Worm (Caenorhabditis elegans): Measurements from ENCODE around the gene F08D12.3.

Gene F08D12.3

DNA sequence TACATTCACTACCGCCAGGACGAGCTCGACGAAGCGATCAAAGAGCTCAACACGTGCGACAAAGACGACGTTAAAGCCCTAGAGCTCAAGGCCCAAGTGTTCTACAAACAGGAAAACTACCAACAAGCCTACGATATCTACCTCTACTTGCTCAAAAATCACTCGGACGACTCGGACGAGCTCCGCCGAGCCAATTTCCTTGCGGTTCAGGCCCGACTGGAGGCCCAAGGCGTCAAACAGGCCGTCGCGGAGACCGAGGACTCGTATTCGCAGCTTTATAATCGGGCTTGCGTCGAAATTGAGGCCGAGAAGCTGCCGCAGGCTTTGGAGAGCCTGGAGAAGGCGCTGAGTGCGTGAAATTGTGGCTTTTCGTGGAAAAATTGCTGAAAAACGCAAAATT lies 8.5 kb downstream of the F08D12.3 start:
- TF ChIP-seq ztf-4 (tag; optimal IDR thresholded peaks at IDR 0.05), result no peak
- no peak for TF ChIP-seq ztf-11 (tag; optimal IDR thresholded peaks at IDR 0.05)
- no peak for TF ChIP-seq daf-12 (tag; optimal IDR thresholded peaks at IDR 0.05)
- no peak for TF ChIP-seq ceh-9 (tag; optimal IDR thresholded peaks at IDR 0.05)
- no peak for TF ChIP-seq skn-1 (tag; optimal IDR thresholded peaks at IDR 0.05)

- TF ChIP-seq lsy-12 (tag; optimal IDR thresholded peaks at IDR 0.05), result no peak
Observed at ce11 chrII:2791693-2792092, 12.3 kb downstream of the F08D12.3 start.

DNA sequence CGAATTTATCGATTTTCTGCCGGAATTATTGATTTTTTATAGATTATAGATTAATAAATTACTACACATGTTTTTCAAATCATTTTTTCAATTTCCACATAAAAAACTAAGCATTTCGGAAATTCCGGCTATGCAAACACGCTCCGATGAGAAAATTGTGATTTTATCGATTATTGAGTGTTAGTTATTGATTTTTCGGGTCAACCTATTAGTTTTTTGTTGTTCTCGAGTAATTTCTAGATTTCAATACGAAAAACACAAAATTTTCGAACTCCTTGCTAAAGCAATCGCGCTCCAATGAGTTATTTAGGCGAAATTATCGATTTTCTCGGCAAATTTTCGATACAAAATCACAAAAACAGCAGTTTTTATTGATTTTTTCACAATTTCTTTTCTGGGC lies 16.1 kb downstream of the F08D12.3 start:
- TF ChIP-seq nhr-43 (tag; optimal IDR thresholded peaks at IDR 0.05; ENCODE audit: poor library complexity, severe bottlenecking), result no peak
- no peak for TF ChIP-seq nhr-25 (tag; optimal IDR thresholded peaks at IDR 0.05)
- TF ChIP-seq ceh-28 (tag; optimal IDR thresholded peaks at IDR 0.05), result peak; percentile 75

DNA sequence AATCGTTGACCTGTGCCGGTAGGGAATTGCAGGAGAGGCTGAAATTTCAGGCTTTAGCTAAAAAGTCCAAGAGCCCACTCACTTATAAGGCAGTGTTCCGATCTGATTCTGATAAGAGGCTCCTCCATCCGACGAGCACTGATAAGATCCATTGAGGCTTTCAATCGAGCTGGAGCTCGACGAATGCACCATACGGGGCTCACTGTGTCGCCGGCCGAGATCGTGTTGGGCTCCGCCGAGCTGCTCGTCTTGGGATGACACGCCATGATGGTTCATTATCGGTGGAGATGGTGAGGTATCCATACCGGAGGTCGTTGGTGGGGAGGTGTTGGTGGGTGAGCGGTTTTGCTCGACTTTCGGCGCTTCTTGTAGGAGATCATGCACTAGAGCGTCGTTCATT lies 17.1 kb downstream of the F08D12.3 start:
- TF ChIP-seq aly-2 (tag; optimal IDR thresholded peaks at IDR 0.05), result no peak
- no peak for TF ChIP-seq pha-4 (tag; optimal IDR thresholded peaks at IDR 0.05)
- TF ChIP-seq ceh-9 (tag; optimal IDR thresholded peaks at IDR 0.05), result no peak
- TF ChIP-seq skn-1 (tag; optimal IDR thresholded peaks at IDR 0.05), result no peak
- no peak for TF ChIP-seq ZK546.5 (tag; optimal IDR thresholded peaks at IDR 0.05)
- no peak for TF ChIP-seq ceh-82 (tag; optimal IDR thresholded peaks at IDR 0.05)
- TF ChIP-seq nhr-11 (tag; optimal IDR thresholded peaks at IDR 0.05), result no peak
- TF ChIP-seq nhr-23 (tag; optimal IDR thresholded peaks at IDR 0.05), result no peak
- TF ChIP-seq ztf-11 (tag; optimal IDR thresholded peaks at IDR 0.05), result no peak
- TF ChIP-seq fos-1 (tag; optimal IDR thresholded peaks at IDR 0.05), result no peak

ce11 chrII:2797951-2798350 lies 18.6 kb downstream of the F08D12.3 start:
- TF ChIP-seq egl-27 (tag; optimal IDR thresholded peaks at IDR 0.05) (no peak), nhr-11 (tag; optimal IDR thresholded peaks at IDR 0.05) (no peak), egl-5 (tag; optimal IDR thresholded peaks at IDR 0.05) (no peak), jun-1 (tag; optimal IDR thresholded peaks at IDR 0.05) (no peak), fos-1 (tag; optimal IDR thresholded peaks at IDR 0.05) (no peak), ztf-4 (tag; optimal IDR thresholded peaks at IDR 0.05) (no peak), ceh-82 (tag; optimal IDR thresholded peaks at IDR 0.05) (no peak), unc-39 (tag; optimal IDR thresholded peaks at IDR 0.05) (no peak), nhr-237 (tag; optimal IDR thresholded peaks at IDR 0.05) (no peak), nfya-1 (tag; optimal IDR thresholded peaks at IDR 0.05; ENCODE audit: insufficient read depth) (no peak), mdl-1 (tag; optimal IDR thresholded peaks at IDR 0.05) (no peak), ama-1 (optimal IDR thresholded peaks at IDR 0.05) (no peak), ceh-28 (tag; optimal IDR thresholded peaks at IDR 0.05) (no peak), daf-12 (tag; optimal IDR thresholded peaks at IDR 0.05) (no peak), ztf-11 (tag; optimal IDR thresholded peaks at IDR 0.05) (no peak), nhr-76 (tag; optimal IDR thresholded peaks at IDR 0.05) (no peak), lin-39 (tag; optimal IDR thresholded peaks at IDR 0.05) (no peak), nhr-67 (tag; optimal IDR thresholded peaks at IDR 0.05) (no peak), nhr-77 (tag; optimal IDR thresholded peaks at IDR 0.05) (no peak), hmg-11 (tag; optimal IDR thresholded peaks at IDR 0.05) (no peak)

- no peak for TF ChIP-seq zag-1 (tag; optimal IDR thresholded peaks at IDR 0.05)
- no peak for TF ChIP-seq nhr-76 (tag; optimal IDR thresholded peaks at IDR 0.05)
- TF ChIP-seq jun-1 (tag; optimal IDR thresholded peaks at IDR 0.05), result peak; percentile 81
- TF ChIP-seq fos-1 (tag; optimal IDR thresholded peaks at IDR 0.05), result no peak
- TF ChIP-seq unc-39 (tag; optimal IDR thresholded peaks at IDR 0.05), result no peak
- peak; percentile 85 for TF ChIP-seq nhr-25 (tag; optimal IDR thresholded peaks at IDR 0.05)
- no peak for TF ChIP-seq daf-12 (tag; optimal IDR thresholded peaks at IDR 0.05)
- no peak for TF ChIP-seq snpc-4 (tag; optimal IDR thresholded peaks at IDR 0.05)
- peak; percentile 48 for TF ChIP-seq R02D3.7 (tag; optimal IDR thresholded peaks at IDR 0.05)
- TF ChIP-seq nhr-23 (tag; optimal IDR thresholded peaks at IDR 0.05), result peak; percentile 92
- peak; percentile 96 for TF ChIP-seq elt-2 (tag; optimal IDR thresholded peaks at IDR 0.05)
- no peak for TF ChIP-seq nhr-237 (tag; optimal IDR thresholded peaks at IDR 0.05)
- no peak for TF ChIP-seq aly-2 (tag; optimal IDR thresholded peaks at IDR 0.05)
- no peak for TF ChIP-seq tbx-2 (tag; optimal IDR thresholded peaks at IDR 0.05)
- no peak for TF ChIP-seq lin-39 (tag; optimal IDR thresholded peaks at IDR 0.05)
- TF ChIP-seq ZK546.5 (tag; optimal IDR thresholded peaks at IDR 0.05), result no peak
- no peak for TF ChIP-seq sea-2 (GFP tag; optimal IDR thresholded peaks at IDR 0.05)
- TF ChIP-seq ceh-28 (tag; optimal IDR thresholded peaks at IDR 0.05), result peak; percentile 90
- TF ChIP-seq egl-27 (tag; optimal IDR thresholded peaks at IDR 0.05), result no peak
- TF ChIP-seq lsy-12 (tag; optimal IDR thresholded peaks at IDR 0.05), result no peak
- TF ChIP-seq fkh-2 (tag; optimal IDR thresholded peaks at IDR 0.05), result no peak
- peak; percentile 11 for TF ChIP-seq unc-62 (GFP tag; optimal IDR thresholded peaks at IDR 0.05)
- TF ChIP-seq elt-3 (tag; optimal IDR thresholded peaks at IDR 0.05), result peak in 2 of 3 experiments; percentile 74 to 92
- TF ChIP-seq pqm-1 (tag; optimal IDR thresholded peaks at IDR 0.05), result peak; percentile 92
- no peak for TF ChIP-seq ceh-16 (tag; optimal IDR thresholded peaks at IDR 0.05)
- peak; percentile 31 for TF ChIP-seq pha-4 (tag; optimal IDR thresholded peaks at IDR 0.05)
- peak; percentile 93 for TF ChIP-seq nhr-43 (tag; optimal IDR thresholded peaks at IDR 0.05; ENCODE audit: poor library complexity, severe bottlenecking)
- TF ChIP-seq nhr-67 (tag; optimal IDR thresholded peaks at IDR 0.05), result no peak
- TF ChIP-seq nhr-77 (tag; optimal IDR thresholded peaks at IDR 0.05), result no peak
Observed at ce11 chrII:2800550-2801233, 21.3 kb downstream of the F08D12.3 start, which contains the start of gene nhr-119. nhr-119 (minus strand) TSS chrII:2800600.
